Worm (Caenorhabditis elegans): ENCODE measurements around the gene rev-3.

Gene rev-3

ce11 chrIII:5790550-5790949 lies at the start of gene rev-3:
rev-3 (minus strand) TSS chrIII:5790650.
- no peak for TF ChIP-seq aha-1 (tag; optimal IDR thresholded peaks at IDR 0.05)
- no peak for TF ChIP-seq elt-2 (tag; optimal IDR thresholded peaks at IDR 0.05)
- TF ChIP-seq nhr-20 (tag; optimal IDR thresholded peaks at IDR 0.05), result no peak
- no peak for TF ChIP-seq nhr-76 (tag; optimal IDR thresholded peaks at IDR 0.05)
- TF ChIP-seq ztf-4 (tag; optimal IDR thresholded peaks at IDR 0.05), result no peak
- TF ChIP-seq nhr-12 (tag; optimal IDR thresholded peaks at IDR 0.05), result no peak
- TF ChIP-seq ceh-90 (tag; optimal IDR thresholded peaks at IDR 0.05), result no peak
- no peak for TF ChIP-seq efl-3 (GFP tag; optimal IDR thresholded peaks at IDR 0.05)
- TF ChIP-seq ceh-8 (GFP tag; optimal IDR thresholded peaks at IDR 0.05), result no peak
- no peak for TF ChIP-seq xbp-1 (tag; optimal IDR thresholded peaks at IDR 0.05)
- no peak for TF ChIP-seq unc-62 (GFP tag; optimal IDR thresholded peaks at IDR 0.05)
- TF ChIP-seq dpl-1 (GFP tag; optimal IDR thresholded peaks at IDR 0.05), result no peak
- no peak for TF ChIP-seq nhr-11 (tag; optimal IDR thresholded peaks at IDR 0.05)
- no peak for TF ChIP-seq irx-1 (tag; optimal IDR thresholded peaks at IDR 0.05)

- TF ChIP-seq alr-1 (tag; optimal IDR thresholded peaks at IDR 0.05; ENCODE audit: borderline replicate concordance) (no peak), ceh-90 (tag; optimal IDR thresholded peaks at IDR 0.05) (no peak), blmp-1 (tag; optimal IDR thresholded peaks at IDR 0.05) (peak; percentile 57), pag-3 (tag; optimal IDR thresholded peaks at IDR 0.05; ENCODE audit: borderline replicate concordance, insufficient read depth) (no peak), xbp-1 (tag; optimal IDR thresholded peaks at IDR 0.05) (no peak), nhr-12 (tag; optimal IDR thresholded peaks at IDR 0.05) (no peak), F16B12.6 (tag; optimal IDR thresholded peaks at IDR 0.05) (no peak), lin-14 (GFP tag; optimal IDR thresholded peaks at IDR 0.05) (peak; percentile 9), unc-30 (tag; optimal IDR thresholded peaks at IDR 0.05) (no peak), ets-5 (GFP tag; IDR thresholded peaks at IDR 0.05) (no peak), dsc-1 (tag; optimal IDR thresholded peaks at IDR 0.05) (peak; percentile 57), aha-1 (tag; optimal IDR thresholded peaks at IDR 0.05) (no peak), nhr-19 (GFP tag; conservative IDR thresholded peaks at IDR 0.05) (no peak), nhr-20 (tag; optimal IDR thresholded peaks at IDR 0.05) (no peak), egl-13 (tag; optimal IDR thresholded peaks at IDR 0.05) (no peak), hpl-2 (GFP tag; optimal IDR thresholded peaks at IDR 0.05) (no peak), nhr-71 (tag; optimal IDR thresholded peaks at IDR 0.05) (no peak)
Observed at ce11 chrIII:5839598-5839997, 49.1 kb upstream of the rev-3 start.

- no peak for TF ChIP-seq fkh-8 (tag; optimal IDR thresholded peaks at IDR 0.05)
- no peak for TF ChIP-seq skn-1 (tag; optimal IDR thresholded peaks at IDR 0.05)
- no peak for TF ChIP-seq blmp-1 (tag; optimal IDR thresholded peaks at IDR 0.05)
- TF ChIP-seq ztf-11 (tag; optimal IDR thresholded peaks at IDR 0.05), result no peak
- TF ChIP-seq isw-1 (GFP tag; IDR thresholded peaks at IDR 0.05), result no peak
- TF ChIP-seq alr-1 (tag; optimal IDR thresholded peaks at IDR 0.05; ENCODE audit: borderline replicate concordance), result no peak
- TF ChIP-seq nhr-237 (tag; optimal IDR thresholded peaks at IDR 0.05), result no peak
- TF ChIP-seq nhr-19 (GFP tag; conservative IDR thresholded peaks at IDR 0.05), result no peak
- TF ChIP-seq snu-23 (GFP tag; optimal IDR thresholded peaks at IDR 0.05), result peak; percentile 9
- TF ChIP-seq ceh-90 (tag; optimal IDR thresholded peaks at IDR 0.05), result no peak
- no peak for TF ChIP-seq C16A3.4 (tag; optimal IDR thresholded peaks at IDR 0.05)
- no peak for TF ChIP-seq C34B4.2 (tag; optimal IDR thresholded peaks at IDR 0.05)
- no peak for TF ChIP-seq ceh-8 (GFP tag; optimal IDR thresholded peaks at IDR 0.05)
- TF ChIP-seq efl-1 (optimal IDR thresholded peaks at IDR 0.05), result no peak
- no peak for TF ChIP-seq efl-1 (GFP tag; optimal IDR thresholded peaks at IDR 0.05 in 1 of 2)
- peak; percentile 21 for TF ChIP-seq tbx-2 (tag; optimal IDR thresholded peaks at IDR 0.05)
- no peak for TF ChIP-seq mab-9 (GFP tag; IDR thresholded peaks at IDR 0.05)
- TF ChIP-seq dpl-1 (GFP tag; optimal IDR thresholded peaks at IDR 0.05), result peak in 1 of 3 experiments; percentile 7
- TF ChIP-seq nhr-20 (tag; optimal IDR thresholded peaks at IDR 0.05), result peak; percentile 35
- peak in 1 of 2 experiments; percentile 41 for TF ChIP-seq lin-35 (GFP tag; optimal IDR thresholded peaks at IDR 0.05)
- peak; percentile 72 for TF ChIP-seq nhr-85 (tag)
- no peak for TF ChIP-seq zip-4 (GFP tag; optimal IDR thresholded peaks at IDR 0.05)
- TF ChIP-seq elt-2 (tag; optimal IDR thresholded peaks at IDR 0.05), result peak; percentile 75
- no peak for TF ChIP-seq unc-86 (tag; optimal IDR thresholded peaks at IDR 0.05)
- TF ChIP-seq nhr-90 (tag; optimal IDR thresholded peaks at IDR 0.05; ENCODE audit: poor library complexity), result peak; percentile 53
- peak; percentile 25 for TF ChIP-seq lin-14 (GFP tag; optimal IDR thresholded peaks at IDR 0.05)
- TF ChIP-seq hpl-2 (GFP tag; optimal IDR thresholded peaks at IDR 0.05), result peak; percentile 24
- no peak for TF ChIP-seq ceh-63 (GFP tag; optimal IDR thresholded peaks at IDR 0.05)
- peak; percentile 59 for TF ChIP-seq nhr-71 (tag; optimal IDR thresholded peaks at IDR 0.05)
- peak; percentile 21 to 49 for TF ChIP-seq lsy-2 (tag; optimal IDR thresholded peaks at IDR 0.05)
- no peak for TF ChIP-seq unc-30 (tag; optimal IDR thresholded peaks at IDR 0.05)
- TF ChIP-seq hlh-17 (GFP tag; optimal IDR thresholded peaks at IDR 0.05; ENCODE audit: borderline replicate concordance), result no peak
- TF ChIP-seq nhr-47 (tag; optimal IDR thresholded peaks at IDR 0.05), result no peak
Observed at ce11 chrIII:5839147-5839546, 48.7 kb upstream of the rev-3 start.

Data from whole organism, L1 larva.